Worm (Caenorhabditis elegans) whole organism, young adult: ENCODE results near the gene lips-13.

Experiments used
- attf-6 ChIP-seq: fragments of 200-800 bp; sonication (Bioruptor generic); IDR thresholded peaks from 2 replicates; pipeline ENCODE4 v1.3.6; 2022; ENCODE audit warnings: missing genetic modification reagents, missing genetic modification characterization, missing compliant biosample characterization
- dpl-1 ChIP-seq: fragments of 150-350 bp; optimal IDR thresholded peaks from 2 replicates; lab custom pipeline; 2014; ENCODE audit warnings: missing biosample characterization, missing genetic modification reagents, missing genetic modification characterization
- efl-1 ChIP-seq: fragments of 150-350 bp; optimal IDR thresholded peaks from 2 replicates; lab custom pipeline; 2014; ENCODE audit warnings: missing biosample characterization, missing genetic modification reagents, missing genetic modification characterization

DNA sequence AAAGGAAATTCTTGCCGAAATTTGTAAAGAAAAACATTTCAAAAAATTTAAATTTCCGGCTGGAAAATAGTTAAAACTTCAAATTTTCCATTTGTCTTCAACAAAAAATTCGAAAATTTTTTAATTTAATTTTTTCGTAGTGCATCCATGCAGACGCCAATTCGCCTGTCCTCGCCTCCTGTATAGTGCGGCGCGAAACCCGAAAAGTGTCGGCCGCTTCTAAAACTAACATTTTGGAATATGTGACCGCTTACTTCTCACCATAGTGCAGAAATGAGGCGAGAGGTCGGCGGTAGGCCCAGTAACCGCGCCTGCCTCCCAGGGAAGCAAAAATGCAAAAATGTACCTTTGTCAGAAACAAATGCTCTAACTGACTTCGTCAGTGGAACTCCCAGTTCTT, 1.3 kb downstream of the lips-13 start:
- TF ChIP-seq efl-1: no peak
- TF ChIP-seq dpl-1 (GFP tag; lab: Kevin White, UChicago): no peak
- TF ChIP-seq attf-6 (GFP tag; lab: Robert Waterston, UW): no peak
